Worm (Caenorhabditis elegans) whole organism, mixed stage, embryonic: ENCODE measurements around the gene nstp-4.
A peak's percentile ranks its signal among the peaks of the same experiment; 100 is the strongest.

Experiments
- M03D4.4 ChIP-seq: sonication (generic microtip); optimal IDR thresholded peaks from 2 replicates; lab custom pipeline; 2017; ENCODE audit warnings: mild to moderate bottlenecking, missing genetic modification characterization, missing compliant biosample characterization
- bed-3 ChIP-seq: fragments of 200-800 bp; sonication (Bioruptor generic); optimal IDR thresholded peaks from 3 replicates; lab custom pipeline; 2018; ENCODE audit warnings: mild to moderate bottlenecking, missing genetic modification characterization, moderate library complexity, missing compliant biosample characterization
- blmp-1 ChIP-seq: fragments of 150-350 bp; optimal IDR thresholded peaks from 2 replicates; lab custom pipeline; 2014; ENCODE audit warnings: missing biosample characterization, missing genetic modification characterization
- ceh-39 ChIP-seq: fragments of 150-350 bp; optimal IDR thresholded peaks from 2 replicates; lab custom pipeline; 2014; ENCODE audit warnings: missing biosample characterization, missing genetic modification characterization
- ceh-43 ChIP-seq: fragments of 200-800 bp; sonication (Bioruptor generic); optimal IDR thresholded peaks from 2 replicates; lab custom pipeline; 2018; ENCODE audit warnings: mild to moderate bottlenecking, missing genetic modification characterization, moderate library complexity, missing compliant biosample characterization
- ceh-83 ChIP-seq: fragments of 200-800 bp; sonication (Bioruptor generic); optimal IDR thresholded peaks from 2 replicates; lab custom pipeline; 2018; ENCODE audit warnings: mild to moderate bottlenecking, missing genetic modification characterization, missing compliant biosample characterization
- ces-1 ChIP-seq: fragments of 150-350 bp; optimal IDR thresholded peaks from 2 replicates; lab custom pipeline; 2014; ENCODE audit warnings: missing biosample characterization, missing genetic modification reagents, missing genetic modification characterization
- cnd-1 ChIP-seq: fragments of 200-800 bp; sonication (Bioruptor generic); optimal IDR thresholded peaks from 2 replicates; lab custom pipeline; 2018; ENCODE audit warnings: mild to moderate bottlenecking, missing genetic modification characterization, missing compliant biosample characterization
- drap-1 ChIP-seq: fragments of 200-800 bp; sonication (Bioruptor generic); optimal IDR thresholded peaks from 3 replicates; lab custom pipeline; 2018; ENCODE audit warnings: mild to moderate bottlenecking, missing genetic modification characterization, missing compliant biosample characterization
- elt-1 ChIP-seq: sonication (generic microtip); optimal IDR thresholded peaks from 2 replicates; lab custom pipeline; 2017; ENCODE audit warnings: missing genetic modification characterization, mild to moderate bottlenecking, missing compliant biosample characterization, antibody characterized with exemption, moderate library complexity, borderline replicate concordance; ENCODE audit not compliant: insufficient read depth
- elt-3 ChIP-seq: fragments of 150-350 bp; optimal IDR thresholded peaks from 2 replicates; lab custom pipeline; 2014; ENCODE audit warnings: missing biosample characterization, missing genetic modification characterization
- flh-1 ChIP-seq: fragments of 200-800 bp; sonication (Bioruptor generic); optimal IDR thresholded peaks from 2 replicates; lab custom pipeline; 2018; ENCODE audit warnings: mild to moderate bottlenecking, missing genetic modification characterization, moderate library complexity, missing compliant biosample characterization
- ham-2 ChIP-seq: fragments of 200-800 bp; sonication (Bioruptor generic); optimal IDR thresholded peaks from 2 replicates; lab custom pipeline; 2018; ENCODE audit warnings: mild to moderate bottlenecking, missing genetic modification characterization, missing compliant biosample characterization
- hlh-1 ChIP-seq: fragments of 150-350 bp; optimal IDR thresholded peaks from 2 replicates; lab custom pipeline; 2014; ENCODE audit warnings: missing biosample characterization, missing genetic modification reagents, missing genetic modification characterization
- lin-13 ChIP-seq: fragments of 150-350 bp; optimal IDR thresholded peaks from 2 replicates; lab custom pipeline; 2014; ENCODE audit warnings: missing biosample characterization, missing genetic modification characterization
- lin-32 ChIP-seq: fragments of 200-800 bp; sonication (Bioruptor generic); optimal IDR thresholded peaks from 2 replicates; lab custom pipeline; 2018; ENCODE audit warnings: mild to moderate bottlenecking, missing genetic modification characterization, missing compliant biosample characterization
- lsy-2 ChIP-seq: fragments of 150-350 bp; optimal IDR thresholded peaks from 2 replicates; lab custom pipeline; 2014; ENCODE audit warnings: missing biosample characterization, missing genetic modification characterization
- mab-5 ChIP-seq: fragments of 150-350 bp; optimal IDR thresholded peaks from 2 replicates; lab custom pipeline; 2014; ENCODE audit warnings: missing biosample characterization, missing genetic modification characterization
- mep-1 ChIP-seq: fragments of 150-350 bp; optimal IDR thresholded peaks from 2 replicates; lab custom pipeline; 2017; ENCODE audit warnings: missing biosample characterization, missing genetic modification reagents, missing genetic modification characterization, inconsistent platforms
- mls-2 ChIP-seq: sonication (generic microtip); optimal IDR thresholded peaks from 2 replicates; lab custom pipeline; 2016; ENCODE audit warnings: mild to moderate bottlenecking, missing genetic modification characterization, moderate library complexity, missing compliant biosample characterization
- nhr-12 ChIP-seq: fragments of 150-350 bp; optimal IDR thresholded peaks from 2 replicates; lab custom pipeline; 2014; ENCODE audit warnings: missing biosample characterization, missing genetic modification characterization
- nhr-2 ChIP-seq: fragments of 150-350 bp; optimal IDR thresholded peaks from 2 replicates; lab custom pipeline; 2014; ENCODE audit warnings: missing biosample characterization, missing genetic modification characterization
- nhr-237 ChIP-seq: fragments of 150-350 bp; optimal IDR thresholded peaks from 2 replicates; lab custom pipeline; 2014; ENCODE audit warnings: missing biosample characterization, missing genetic modification characterization
- nhr-28 ChIP-seq: fragments of 150-350 bp; optimal IDR thresholded peaks from 2 replicates; lab custom pipeline; 2014; ENCODE audit warnings: missing biosample characterization, missing genetic modification characterization
- nhr-76 ChIP-seq: sonication (generic microtip); optimal IDR thresholded peaks from 2 replicates; lab custom pipeline; 2017; ENCODE audit warnings: missing biosample characterization, missing genetic modification characterization
- pha-4 ChIP-seq: fragments of 150-350 bp; optimal IDR thresholded peaks from 2 replicates; lab custom pipeline; 2018; ENCODE audit warnings: missing biosample characterization, missing genetic modification reagents, missing genetic modification characterization
- sem-2 ChIP-seq: fragments of 200-800 bp; sonication (Bioruptor generic); optimal IDR thresholded peaks from 2 replicates; lab custom pipeline; 2018; ENCODE audit warnings: mild to moderate bottlenecking, missing genetic modification characterization, missing compliant biosample characterization
- snpc-4 ChIP-seq: fragments of 150-350 bp; optimal IDR thresholded peaks from 2 replicates; lab custom pipeline; 2014; ENCODE audit warnings: missing biosample characterization, missing genetic modification characterization
- sptf-1 ChIP-seq: sonication (generic microtip); optimal IDR thresholded peaks from 2 replicates; lab custom pipeline; 2017; ENCODE audit warnings: mild to moderate bottlenecking, missing genetic modification characterization, moderate library complexity, missing compliant biosample characterization
- tbx-8 ChIP-seq: fragments of 200-800 bp; sonication (Bioruptor generic); optimal IDR thresholded peaks from 2 replicates; lab custom pipeline; 2018; ENCODE audit warnings: mild to moderate bottlenecking, missing genetic modification characterization, moderate library complexity, missing compliant biosample characterization
- unc-120 ChIP-seq: sonication (generic microtip); optimal IDR thresholded peaks from 2 replicates; lab custom pipeline; 2017; ENCODE audit warnings: missing genetic modification characterization, missing compliant biosample characterization; ENCODE audit not compliant: poor library complexity, severe bottlenecking
- unc-39 ChIP-seq: fragments of 150-350 bp; optimal IDR thresholded peaks from 2 replicates; lab custom pipeline; 2014; ENCODE audit warnings: missing biosample characterization, missing genetic modification characterization
- unc-62 ChIP-seq: fragments of 150-350 bp; optimal IDR thresholded peaks from 2 replicates; lab custom pipeline; 2014; ENCODE audit warnings: missing biosample characterization, missing genetic modification reagents, missing genetic modification characterization
- zip-8 ChIP-seq: fragments of 150-350 bp; optimal IDR thresholded peaks from 2 replicates; lab custom pipeline; 2014; ENCODE audit warnings: missing biosample characterization, missing genetic modification characterization
- ztf-11 ChIP-seq: fragments of 150-350 bp; optimal IDR thresholded peaks from 2 replicates; lab custom pipeline; 2014; ENCODE audit warnings: missing biosample characterization, missing genetic modification characterization

Gene nstp-4

DNA sequence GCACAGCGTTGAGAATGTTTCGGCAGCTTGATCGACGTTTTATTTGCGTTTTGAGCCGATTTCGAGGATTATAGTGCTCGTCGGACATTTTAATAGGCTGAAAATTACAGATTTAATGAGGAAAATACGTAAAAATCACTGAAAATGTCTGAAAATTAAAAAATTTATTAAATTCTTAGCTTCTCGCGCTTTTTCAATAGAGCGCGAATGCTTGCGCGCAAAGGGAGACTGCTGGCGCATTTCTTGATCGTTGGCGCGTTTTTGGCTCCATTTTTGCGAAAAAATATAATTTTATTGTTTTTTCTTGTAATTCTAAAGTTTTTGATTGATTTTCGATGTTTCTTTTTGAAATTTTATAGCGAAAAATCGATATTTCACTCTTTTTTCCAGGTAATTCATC is 22.2 kb downstream of the nstp-4 start, which contains the start of the genes dnsn-1 and C24H12.4:
TSS of gene dnsn-1 (minus strand) at position 101 of the 400 bp plus-strand sequence.
TSS of gene C24H12.4 (plus strand) at position 391 of the 400 bp plus-strand sequence.
- TF ChIP-seq unc-39 (tag; lab: Kevin White, UChicago) (no peak), unc-62 (GFP tag; lab: Kevin White, UChicago) (no peak), ztf-11 (tag; lab: Kevin White, UChicago) (no peak), elt-3 (no peak), ham-2 (GFP tag; lab: Kevin White, UChicago) (no peak), zip-8 (tag; lab: Kevin White, UChicago) (no peak), mls-2 (tag; lab: Kevin White, UChicago) (no peak), M03D4.4 (tag; lab: Kevin White, UChicago) (peak; percentile 47), elt-1 (tag; lab: Kevin White, UChicago) (no peak), ces-1 (GFP tag; lab: Kevin White, UChicago) (peak; percentile 73), mep-1 (peak; percentile 96), flh-1 (GFP tag; lab: Kevin White, UChicago) (no peak), cnd-1 (tag; lab: Kevin White, UChicago) (no peak), nhr-2 (no peak), lsy-2 (tag; lab: Kevin White, UChicago) (peak; percentile 81), ceh-39 (tag; lab: Kevin White, UChicago) (peak; percentile 44), mab-5 (no peak), nhr-12 (tag; lab: Kevin White, UChicago) (no peak), nhr-237 (tag; lab: Kevin White, UChicago) (peak; percentile 67), blmp-1 (tag; lab: Kevin White, UChicago) (no peak), sptf-1 (tag; lab: Kevin White, UChicago) (peak; percentile 62), nhr-28 (tag; lab: Kevin White, UChicago) (no peak), bed-3 (GFP tag; lab: Kevin White, UChicago) (no peak), hlh-1 (tag; lab: Kevin White, UChicago) (peak; percentile 15), sem-2 (GFP tag; lab: Kevin White, UChicago) (no peak), snpc-4 (no peak), ceh-43 (no peak), tbx-8 (GFP tag; lab: Kevin White, UChicago) (no peak), nhr-76 (tag; lab: Kevin White, UChicago) (no peak), unc-120 (tag; lab: Kevin White, UChicago) (no peak), lin-32 (GFP tag; lab: Kevin White, UChicago) (no peak), ceh-83 (GFP tag; lab: Kevin White, UChicago) (no peak), lin-13 (tag; lab: Kevin White, UChicago) (peak; percentile 84), drap-1 (no peak), pha-4 (tag; lab: Kevin White, UChicago) (peak; percentile 72)
- TF ChIP-seq, all 35 proteins: peak for 10

- no peak for TF ChIP-seq ces-1 (GFP tag; lab: Kevin White, UChicago)
- TF ChIP-seq lsy-2 (tag; lab: Kevin White, UChicago) = no peak
- no peak for TF ChIP-seq ztf-11 (tag; lab: Kevin White, UChicago)
- TF ChIP-seq snpc-4 = no peak
- TF ChIP-seq sptf-1 (tag; lab: Kevin White, UChicago) = no peak
- no peak for TF ChIP-seq lin-13 (tag; lab: Kevin White, UChicago)
- TF ChIP-seq drap-1 = no peak
- TF ChIP-seq zip-8 (tag; lab: Kevin White, UChicago) = no peak
- no peak for TF ChIP-seq ham-2 (GFP tag; lab: Kevin White, UChicago)
- no peak for TF ChIP-seq M03D4.4 (tag; lab: Kevin White, UChicago)
- TF ChIP-seq mab-5 = no peak
Observed at ce11 chrII:418782-419181, 30.1 kb downstream of the nstp-4 start, which contains the start of gene C24H12.6. Gene C24H12.6 (minus strand): TSS chrII:418882.

- TF ChIP-seq ham-2 (GFP tag; lab: Kevin White, UChicago) (no peak), sem-2 (GFP tag; lab: Kevin White, UChicago) (no peak), zip-8 (tag; lab: Kevin White, UChicago) (no peak), hlh-1 (tag; lab: Kevin White, UChicago) (no peak), lin-13 (tag; lab: Kevin White, UChicago) (no peak), ceh-83 (GFP tag; lab: Kevin White, UChicago) (no peak), ces-1 (GFP tag; lab: Kevin White, UChicago) (no peak), ceh-43 (no peak), M03D4.4 (tag; lab: Kevin White, UChicago) (no peak), bed-3 (GFP tag; lab: Kevin White, UChicago) (no peak), nhr-76 (tag; lab: Kevin White, UChicago) (no peak)
- TF ChIP-seq, all 35 proteins: peak for 0
Observed at ce11 chrII:423086-423485, 34.5 kb downstream of the nstp-4 start, which contains the start of gene C24H12.8. Gene C24H12.8 (minus strand): TSS chrII:423186.
